Worm (Caenorhabditis elegans): ENCODE measurements around the gene sra-39.

The sra-39 gene

DNA sequence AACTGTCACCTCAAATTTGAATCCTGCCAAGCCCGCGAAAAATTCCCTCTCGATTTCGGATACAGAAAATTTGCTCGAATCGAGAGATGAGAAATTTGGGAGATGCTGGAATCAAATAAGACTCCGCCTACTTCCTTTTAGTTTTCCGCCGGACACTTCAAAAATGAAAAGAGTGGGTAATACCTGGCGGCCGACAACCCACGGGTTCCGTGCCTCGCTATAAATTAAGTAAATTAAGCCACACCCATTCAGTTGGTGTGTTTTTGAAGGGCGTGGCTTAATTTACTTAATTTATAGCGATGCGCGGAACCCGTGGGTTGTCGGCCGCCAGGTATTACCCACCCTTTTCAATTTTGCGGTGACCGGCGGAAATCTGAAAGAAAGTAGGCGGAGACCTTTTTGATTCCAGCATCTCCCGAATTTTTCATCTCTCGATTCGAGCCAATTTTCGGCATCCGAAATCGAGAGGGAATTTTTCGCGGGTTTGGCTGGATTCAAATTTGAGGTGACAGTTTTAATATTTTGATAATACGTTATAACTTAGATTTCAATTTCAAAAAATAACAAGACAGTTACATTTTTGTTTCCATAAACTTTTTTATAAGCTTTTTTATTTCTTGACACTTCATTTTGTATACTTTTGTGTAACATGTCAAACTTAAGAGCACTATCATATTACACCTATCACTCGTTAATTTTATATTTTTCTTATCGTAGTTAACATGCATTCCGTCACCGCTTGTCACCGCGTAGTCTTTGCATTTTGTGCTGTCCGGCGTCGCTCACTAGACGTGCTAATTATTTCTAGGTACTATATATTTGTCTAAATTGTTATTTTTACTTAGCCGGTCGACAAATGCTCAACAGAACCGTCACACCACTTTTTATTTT is 43.7 kb upstream of the sra-39 start:
- TF ChIP-seq nfya-1 (tag; optimal IDR thresholded peaks at IDR 0.05) (no peak), nhr-232 (tag; optimal IDR thresholded peaks at IDR 0.05) (no peak), ahr-1 (tag; optimal IDR thresholded peaks at IDR 0.05) (no peak), elt-2 (tag; optimal IDR thresholded peaks at IDR 0.05) (peak; percentile 53)

DNA sequence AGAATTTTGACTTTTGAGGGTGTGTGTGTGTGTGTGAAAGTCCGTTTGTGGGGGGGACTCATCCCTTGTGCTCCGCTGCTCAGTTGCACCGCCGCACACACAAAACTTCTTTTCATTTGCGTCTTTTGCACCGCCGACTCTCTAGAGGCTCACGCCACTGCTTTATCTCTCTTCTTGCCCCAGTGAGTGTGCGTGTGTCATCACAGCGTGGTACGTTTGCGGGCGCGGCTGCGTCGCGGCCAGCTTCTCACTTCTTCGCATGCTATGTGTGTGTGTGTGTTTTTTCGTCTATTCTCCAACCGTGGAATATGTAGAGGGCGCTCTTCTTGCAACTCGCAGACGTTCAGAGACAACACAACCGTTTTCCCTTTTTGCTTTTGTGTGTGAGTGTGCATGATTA is 42.3 kb upstream of the sra-39 start:
- TF ChIP-seq lim-6 (tag; optimal IDR thresholded peaks at IDR 0.05) (no peak), syd-9 (tag; optimal IDR thresholded peaks at IDR 0.05) (peak; percentile 12), nhr-232 (tag; optimal IDR thresholded peaks at IDR 0.05) (no peak), ref-2 (tag; optimal IDR thresholded peaks at IDR 0.05) (no peak), unc-3 (GFP tag; conservative IDR thresholded peaks at IDR 0.05) (no peak), unc-3 (tag; optimal IDR thresholded peaks at IDR 0.05) (no peak), sox-2 (GFP tag; IDR thresholded peaks at IDR 0.05) (no peak), C08G9.2 (tag; optimal IDR thresholded peaks at IDR 0.05) (peak; percentile 6), ceh-6 (GFP tag; optimal IDR thresholded peaks at IDR 0.05) (peak; percentile 48), rnt-1 (tag; optimal IDR thresholded peaks at IDR 0.05) (peak; percentile 76), unc-86 (tag; optimal IDR thresholded peaks at IDR 0.05) (no peak), F13H6.1 (tag; optimal IDR thresholded peaks at IDR 0.05) (peak; percentile 43), sox-4 (tag; optimal IDR thresholded peaks at IDR 0.05) (peak; percentile 2), pag-3 (tag; optimal IDR thresholded peaks at IDR 0.05; ENCODE audit: borderline replicate concordance) (no peak), npax-4 (tag; optimal IDR thresholded peaks at IDR 0.05) (no peak), eyg-1 (tag; optimal IDR thresholded peaks at IDR 0.05) (no peak), ets-4 (tag; optimal IDR thresholded peaks at IDR 0.05) (peak; percentile 4), pha-4 (tag; optimal IDR thresholded peaks at IDR 0.05) (no peak), unc-42 (tag; optimal IDR thresholded peaks at IDR 0.05) (peak; percentile 55), ceh-9 (tag; optimal IDR thresholded peaks at IDR 0.05) (no peak), nfya-1 (tag; optimal IDR thresholded peaks at IDR 0.05) (peak; percentile 62), pros-1 (tag; optimal IDR thresholded peaks at IDR 0.05) (no peak), C38D4.7 (GFP tag; optimal IDR thresholded peaks at IDR 0.05) (no peak), fkh-10 (GFP tag; optimal IDR thresholded peaks at IDR 0.05) (no peak), zip-5 (tag; optimal IDR thresholded peaks at IDR 0.05) (no peak), hlh-30 (tag; optimal IDR thresholded peaks at IDR 0.05; ENCODE audit: insufficient read depth) (no peak), pha-2 (tag; optimal IDR thresholded peaks at IDR 0.05) (peak; percentile 47), ahr-1 (tag; optimal IDR thresholded peaks at IDR 0.05) (no peak), unc-55 (GFP tag; optimal IDR thresholded peaks at IDR 0.05) (no peak), pat-9 (tag; optimal IDR thresholded peaks at IDR 0.05) (no peak), ceh-14 (tag; optimal IDR thresholded peaks at IDR 0.05) (peak; percentile 79), hlh-13 (GFP tag; optimal IDR thresholded peaks at IDR 0.05) (no peak), tbx-2 (tag; optimal IDR thresholded peaks at IDR 0.05) (peak; percentile 72), nhr-11 (tag; optimal IDR thresholded peaks at IDR 0.05) (no peak), ceh-24 (tag; optimal IDR thresholded peaks at IDR 0.05) (no peak), ceh-30 (tag; optimal IDR thresholded peaks at IDR 0.05) (no peak), K02D7.2 (tag; optimal IDR thresholded peaks at IDR 0.05) (no peak), fkh-6 (tag; optimal IDR thresholded peaks at IDR 0.05) (no peak), ceh-34 (tag; optimal IDR thresholded peaks at IDR 0.05) (peak; percentile 31), ztf-16 (tag; optimal IDR thresholded peaks at IDR 0.05) (no peak), Y22D7AL.16 (tag; optimal IDR thresholded peaks at IDR 0.05) (no peak), ama-1 (optimal IDR thresholded peaks at IDR 0.05) (no peak), hlh-6 (tag; optimal IDR thresholded peaks at IDR 0.05) (no peak), elt-2 (tag; optimal IDR thresholded peaks at IDR 0.05) (no peak), pax-1 (tag; optimal IDR thresholded peaks at IDR 0.05) (no peak), hlh-15 (tag; optimal IDR thresholded peaks at IDR 0.05) (no peak), K09A11.1 (tag; optimal IDR thresholded peaks at IDR 0.05; ENCODE audit: insufficient read depth) (no peak), ceh-19 (GFP tag; optimal IDR thresholded peaks at IDR 0.05) (no peak), fax-1 (tag; optimal IDR thresholded peaks at IDR 0.05) (no peak), ceh-31 (tag; optimal IDR thresholded peaks at IDR 0.05) (peak; percentile 68)
